Fruit fly (Drosophila melanogaster) whole organism, larva: ENCODE data around the gene CG31174.

ENCODE experiments used
- noc ChIP-seq: fragments of 200-800 bp; sonication (Bioruptor generic); optimal IDR thresholded peaks from 3 replicates; lab custom pipeline; 2019; ENCODE audit warnings: missing biosample characterization, mild to moderate bottlenecking, missing genetic modification characterization, moderate library complexity

CG31174 gene

dm6 chr3R:21869464-21870100, at the start of gene CG31174:
TSS of gene CG31174 (minus strand) at chr3R:21869514.
- no peak for TF ChIP-seq noc (tag; lab: Kevin White, UChicago)

DNA sequence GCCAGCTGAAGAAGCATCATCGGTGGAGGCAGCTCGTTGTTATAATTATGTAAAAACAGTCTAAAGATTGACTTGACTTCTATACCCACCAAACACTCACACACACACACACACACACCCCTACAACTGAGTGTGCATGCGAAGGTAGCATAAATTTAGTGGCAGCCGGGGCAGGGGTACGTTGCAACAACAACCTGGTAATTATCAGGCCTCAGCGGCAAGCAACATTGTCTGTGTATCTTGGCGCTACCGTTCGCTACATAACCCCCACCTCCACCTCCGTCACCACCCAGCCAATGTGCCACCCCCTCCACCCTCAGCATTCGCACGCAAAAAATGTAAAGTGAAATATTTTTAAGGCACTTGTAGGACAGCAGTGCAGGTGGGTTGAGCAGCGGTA, 47.7 kb upstream of the CG31174 start:
- TF ChIP-seq noc (tag; lab: Kevin White, UChicago), result no peak

DNA sequence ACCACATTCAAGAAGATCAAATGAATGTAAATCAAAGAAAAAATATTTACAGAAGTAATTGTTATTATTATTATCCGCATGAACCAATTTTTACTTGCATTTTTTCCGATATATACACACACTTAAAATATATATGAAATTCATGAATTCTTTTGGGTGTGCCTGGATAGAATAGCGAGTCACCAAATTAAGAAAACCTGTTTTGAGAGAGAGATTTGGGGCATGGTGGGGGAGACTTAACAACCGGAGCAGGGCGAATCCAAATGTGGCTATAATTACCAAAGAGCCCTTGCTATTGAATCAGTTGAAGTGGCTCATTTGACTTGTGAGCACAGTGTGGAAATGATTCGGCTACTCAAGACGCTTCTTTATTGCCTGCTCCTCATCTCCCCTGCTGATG, 44.1 kb upstream of the CG31174 start, which contains the start of gene Qsox2:
Qsox2 (plus strand) TSS at position 301 of the 400 bp plus-strand sequence.
- no peak for TF ChIP-seq noc (tag; lab: Kevin White, UChicago)

dm6 chr3R:21911516-21911915, 42.2 kb upstream of the CG31174 start, which contains the start of gene Qsox3:
TSS of gene Qsox3 (plus strand) at chr3R:21911816.
- no peak for TF ChIP-seq noc (tag; lab: Kevin White, UChicago)

DNA sequence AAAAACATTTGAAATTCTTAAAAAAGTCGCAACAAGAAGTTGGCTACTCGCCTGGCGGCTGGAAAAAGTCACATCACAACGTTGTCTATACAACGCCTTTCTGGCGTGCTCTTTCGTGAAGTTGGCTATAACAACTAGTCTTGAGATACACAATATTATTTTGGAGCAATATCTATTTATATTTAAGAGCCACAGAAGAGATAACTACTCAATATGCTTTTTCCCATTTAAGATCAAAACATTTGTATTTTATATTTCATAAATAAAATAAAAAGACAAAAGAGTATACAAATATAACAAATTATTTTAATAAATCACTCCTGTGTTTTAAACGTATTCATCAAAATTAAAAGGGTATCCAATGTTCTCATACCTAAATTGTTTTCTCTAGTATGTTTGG, 37.6 kb upstream of the CG31174 start:
- TF ChIP-seq noc (tag; lab: Kevin White, UChicago), result no peak

DNA sequence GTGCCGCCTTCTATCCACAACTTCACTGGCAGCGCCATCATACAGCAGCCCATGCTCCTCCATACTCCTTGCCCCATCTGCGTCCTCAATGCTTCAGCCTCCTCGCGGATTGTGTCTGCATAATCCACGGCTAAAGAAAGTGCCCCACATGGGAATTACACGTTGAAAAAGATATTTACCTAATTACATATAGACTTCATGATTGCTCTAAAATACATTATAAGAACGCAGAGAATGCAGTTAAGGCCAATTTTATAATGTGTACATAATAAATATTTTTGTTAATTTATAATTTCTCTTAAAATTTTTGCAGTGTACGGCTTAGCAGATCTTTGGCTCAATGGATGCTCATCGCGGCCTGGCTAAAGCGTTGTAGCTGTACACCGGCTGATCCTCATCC, 36.3 kb upstream of the CG31174 start:
- no peak for TF ChIP-seq noc (tag; lab: Kevin White, UChicago)

dm6 chr3R:21904345-21904744, 35.0 kb upstream of the CG31174 start:
- TF ChIP-seq noc (tag; lab: Kevin White, UChicago), result no peak

DNA sequence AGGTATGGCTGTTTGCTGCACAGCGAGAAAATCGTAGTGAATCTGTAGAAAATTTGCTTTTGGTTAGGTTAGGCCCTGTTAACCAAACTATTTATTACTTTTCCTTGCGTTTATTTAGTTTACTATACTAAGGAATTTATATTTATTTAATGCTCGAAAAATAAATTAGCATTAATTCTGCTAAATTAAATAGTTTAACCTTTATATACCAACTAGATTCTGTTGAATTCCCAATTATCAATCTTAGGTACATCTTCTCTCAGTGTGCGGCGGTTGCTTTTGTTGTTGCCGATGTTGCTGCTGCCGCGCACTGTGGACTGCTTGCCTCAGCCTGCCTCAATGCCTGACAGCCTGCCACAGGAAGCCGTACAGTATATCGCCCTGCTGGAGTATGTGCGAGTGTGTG, 29.9 kb upstream of the CG31174 start:
- no peak for TF ChIP-seq noc (tag; lab: Kevin White, UChicago)

DNA sequence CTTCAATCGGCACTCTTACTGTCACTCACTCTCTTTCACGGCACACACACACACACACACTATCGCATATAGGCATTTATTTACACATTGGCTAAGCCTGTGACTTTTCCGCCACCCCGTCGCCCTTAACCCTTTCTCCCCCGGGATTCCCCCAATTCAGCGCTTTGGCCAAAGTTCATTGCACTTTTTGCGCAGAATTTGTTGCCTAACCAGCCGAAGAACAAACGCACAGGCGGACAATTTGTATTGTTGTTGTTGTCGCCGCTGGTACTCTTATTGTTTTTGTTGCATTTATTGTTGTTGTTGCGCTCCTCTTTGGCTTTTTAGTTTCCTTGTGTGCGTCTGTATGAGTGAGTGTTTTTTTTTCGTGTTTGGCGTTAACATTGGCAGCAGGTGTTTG, 29.4 kb upstream of the CG31174 start:
- TF ChIP-seq noc (tag; lab: Kevin White, UChicago), result no peak

dm6 chr3R:21897565-21897964, 28.3 kb upstream of the CG31174 start:
- TF ChIP-seq noc (tag; lab: Kevin White, UChicago), result no peak

DNA sequence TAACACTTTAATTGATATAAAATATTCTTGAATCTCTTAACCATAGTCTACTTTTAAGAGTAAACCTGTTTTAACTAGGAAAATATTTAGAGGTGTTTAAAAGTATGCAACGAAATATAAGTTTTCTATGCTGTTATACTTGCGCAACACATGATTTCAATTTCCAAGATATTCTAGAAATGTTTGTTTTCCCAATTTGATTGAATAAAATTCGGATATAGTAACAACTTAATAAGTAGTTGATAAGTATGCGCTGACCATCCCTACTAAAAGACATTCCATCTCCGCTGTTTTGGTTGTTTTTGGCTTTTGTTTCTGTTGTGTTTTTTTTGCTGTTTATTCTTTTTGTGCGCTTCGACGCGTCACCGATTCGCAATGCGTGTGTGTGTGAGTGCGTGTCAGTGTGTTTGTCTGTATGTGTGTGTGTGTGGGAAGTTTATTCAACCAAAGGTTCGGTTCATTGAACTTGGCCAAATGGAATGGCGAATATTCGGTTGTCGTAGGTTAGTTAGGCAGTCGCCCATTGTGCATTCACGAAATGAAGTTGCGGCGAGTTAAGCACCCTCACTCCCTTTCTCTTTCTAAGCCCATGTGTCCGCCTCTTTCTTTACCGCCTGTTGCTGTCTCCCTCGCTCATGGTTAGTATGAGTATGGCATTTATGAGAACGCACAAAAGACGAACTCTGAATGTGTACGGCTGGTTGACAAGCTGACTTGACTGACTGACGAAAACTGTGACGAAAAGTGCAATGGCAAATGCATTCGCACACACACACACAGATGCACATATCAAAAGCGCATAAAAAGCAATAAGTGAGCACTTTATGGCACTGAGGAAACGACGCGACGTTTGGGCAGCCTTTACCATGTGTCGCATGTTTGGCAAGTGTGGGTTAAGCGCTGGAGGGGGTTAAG, 26.9 kb upstream of the CG31174 start:
- TF ChIP-seq noc (tag; lab: Kevin White, UChicago), result peak; percentile 25

- no peak for TF ChIP-seq noc (tag; lab: Kevin White, UChicago)
Measured at dm6 chr3R:21893929-21894328, 24.6 kb upstream of the CG31174 start.

- TF ChIP-seq noc (tag; lab: Kevin White, UChicago), result no peak
Measured at dm6 chr3R:21892450-21892849, 23.1 kb upstream of the CG31174 start.

DNA sequence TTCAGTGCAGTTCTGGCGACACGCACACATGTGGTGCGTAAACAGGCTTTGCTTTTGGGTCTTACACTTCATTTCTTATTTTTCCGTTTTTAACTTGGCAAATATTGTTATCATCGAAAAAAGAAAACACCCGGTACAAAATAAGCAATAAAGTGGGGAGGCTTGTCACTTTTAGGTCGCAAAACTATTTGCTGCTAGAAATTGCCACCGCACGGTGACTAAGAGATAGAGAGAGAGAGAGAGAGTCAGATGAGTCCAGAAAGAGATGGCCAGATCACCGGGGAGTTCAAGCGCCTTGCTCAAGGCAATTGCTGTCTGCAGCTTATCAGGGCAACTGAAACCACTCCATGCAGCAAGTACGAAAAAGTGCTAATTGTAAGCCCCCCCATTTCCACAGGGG, 21.4 kb upstream of the CG31174 start:
- TF ChIP-seq noc (tag; lab: Kevin White, UChicago), result no peak

dm6 chr3R:21889945-21890344, 20.6 kb upstream of the CG31174 start:
- TF ChIP-seq noc (tag; lab: Kevin White, UChicago), result no peak
